Worm (Caenorhabditis elegans) whole organism, young adult: Measurements from ENCODE around the gene mics-1.

Experiments
- ZK185.1 ChIP-seq: sonication (generic microtip); optimal IDR thresholded peaks from 2 replicates; lab custom pipeline; 2016; ENCODE audit warnings: mild to moderate bottlenecking, missing genetic modification characterization, missing compliant biosample characterization; ENCODE audit not compliant: poor library complexity, severe bottlenecking
- ama-1 ChIP-seq, 3 experiments: fragments of 150-350 bp in 1 of 3; sonication (generic microtip) in 2 of 3; optimal IDR thresholded peaks; 2 replicates each; lab custom pipeline; 2014 to 2018; ENCODE audit warnings: missing biosample characterization in 2 of 3, missing genetic modification characterization in 2 of 3, missing genetic modification reagents in 2 of 3
- snpc-4 ChIP-seq, 5 experiments: fragments of 150-350 bp in 1 of 5; sonication (generic microtip) in 4 of 5; optimal IDR thresholded peaks; 2 replicates each; lab custom pipeline; 2014 to 2018; ENCODE audit warnings: missing genetic modification characterization in 5 of 5, missing biosample characterization in 3 of 5, antibody characterized with exemption in 2 of 5, mild to moderate bottlenecking in 2 of 5, missing compliant biosample characterization in 2 of 5, missing genotype in 2 of 5, moderate library complexity in 2 of 5, missing genetic modification reagents in 1 of 5
- unc-62 ChIP-seq: fragments of 150-350 bp; optimal IDR thresholded peaks from 2 replicates; lab custom pipeline; 2014; ENCODE audit warnings: missing biosample characterization, missing genetic modification reagents, missing genetic modification characterization
- ztf-22 ChIP-seq: fragments of 200-800 bp; sonication (Bioruptor generic); optimal IDR thresholded peaks from 2 replicates; lab custom pipeline; 2018; ENCODE audit warnings: mild to moderate bottlenecking, missing genetic modification characterization, moderate library complexity, missing compliant biosample characterization

- TF ChIP-seq snpc-4 (GFP tag; optimal IDR thresholded peaks at IDR 0.05; lab: Kevin White, UChicago), result no peak
- TF ChIP-seq snpc-4 (tag; optimal IDR thresholded peaks at IDR 0.05; lab: Kevin White, UChicago), result no peak
- no peak for TF ChIP-seq ZK185.1 (tag; lab: Kevin White, UChicago)
- no peak for TF ChIP-seq unc-62 (GFP tag; lab: Kevin White, UChicago)
- TF ChIP-seq ama-1 (optimal IDR thresholded peaks at IDR 0.05; lab: Kevin White, UChicago), result no peak
- TF ChIP-seq ama-1 (GFP tag; optimal IDR thresholded peaks at IDR 0.05; lab: Kevin White, UChicago), result no peak
- no peak for TF ChIP-seq ztf-22 (GFP tag; lab: Kevin White, UChicago)
These were observed 5.5 kb downstream of the mics-1 start, which contains the start of gene del-6 for ce11 chrV:10572614-10573013.
